Worm (Caenorhabditis elegans) whole organism, young adult: Measurements from ENCODE around the gene F11D11.21.

Source experiments
- B0035.1 ChIP-seq: sonication (generic microtip); optimal IDR thresholded peaks from 2 replicates; lab custom pipeline; 2016; ENCODE audit warnings: missing genetic modification characterization, mild to moderate bottlenecking, missing compliant biosample characterization, missing genotype, missing genetic modification reagents
- B0336.3 ChIP-seq: fragments of 200-800 bp; sonication (Bioruptor generic); IDR thresholded peaks from 2 replicates; pipeline ENCODE4 v1.3.6; 2022; ENCODE audit warnings: missing genetic modification characterization, missing compliant biosample characterization
- C17E4.6 ChIP-seq: fragments of 200-800 bp; sonication (Bioruptor generic); IDR thresholded peaks from 2 replicates; pipeline ENCODE4 v1.3.6; 2022; ENCODE audit warnings: missing genetic modification reagents, missing genetic modification characterization, missing compliant biosample characterization
- F10E7.11 ChIP-seq: sonication (generic microtip); optimal IDR thresholded peaks from 2 replicates; lab custom pipeline; 2017; ENCODE audit warnings: mild to moderate bottlenecking, missing genetic modification characterization, moderate library complexity, missing compliant biosample characterization
- F52B5.7 ChIP-seq: sonication (generic microtip); optimal IDR thresholded peaks from 2 replicates; lab custom pipeline; 2016; ENCODE audit warnings: mild to moderate bottlenecking, missing genetic modification characterization, missing compliant biosample characterization
- F55B11.4 ChIP-seq: sonication (generic microtip); optimal IDR thresholded peaks from 2 replicates; lab custom pipeline; 2016; ENCODE audit warnings: missing compliant biosample characterization, missing genetic modification characterization, borderline replicate concordance; ENCODE audit not compliant: insufficient read depth
- K11D2.4 ChIP-seq: fragments of 200-800 bp; sonication (Bioruptor generic); IDR thresholded peaks from 2 replicates; pipeline ENCODE4 v1.3.6; 2022; ENCODE audit warnings: missing genetic modification reagents, missing genetic modification characterization, missing compliant biosample characterization
- T26A5.8 ChIP-seq: sonication (generic microtip); optimal IDR thresholded peaks from 2 replicates; lab custom pipeline; 2016; ENCODE audit warnings: missing genetic modification characterization, missing compliant biosample characterization
- ZK185.1 ChIP-seq: sonication (generic microtip); optimal IDR thresholded peaks from 2 replicates; lab custom pipeline; 2016; ENCODE audit warnings: mild to moderate bottlenecking, missing genetic modification characterization, missing compliant biosample characterization; ENCODE audit not compliant: poor library complexity, severe bottlenecking
- attf-6 ChIP-seq: fragments of 200-800 bp; sonication (Bioruptor generic); IDR thresholded peaks from 2 replicates; pipeline ENCODE4 v1.3.6; 2022; ENCODE audit warnings: missing genetic modification reagents, missing genetic modification characterization, missing compliant biosample characterization
- bed-1 ChIP-seq: fragments of 200-800 bp; sonication (Bioruptor generic); IDR thresholded peaks from 2 replicates; pipeline ENCODE4 v1.3.6; 2022; ENCODE audit warnings: missing genetic modification reagents, missing genetic modification characterization, missing compliant biosample characterization
- cebp-2 ChIP-seq: fragments of 200-800 bp; sonication (Bioruptor generic); IDR thresholded peaks from 2 replicates; pipeline ENCODE4 v1.3.6; 2022; ENCODE audit warnings: missing genetic modification characterization, missing compliant biosample characterization
- ceh-100 ChIP-seq: fragments of 200-800 bp; sonication (Bioruptor generic); IDR thresholded peaks from 2 replicates; pipeline ENCODE4 v1.3.6; 2022; ENCODE audit warnings: missing genetic modification reagents, missing genetic modification characterization, missing compliant biosample characterization
- ceh-27 ChIP-seq: fragments of 200-800 bp; sonication (Bioruptor generic); optimal IDR thresholded peaks from 2 replicates; lab custom pipeline; 2018; ENCODE audit warnings: mild to moderate bottlenecking, missing genetic modification characterization, moderate library complexity, missing compliant biosample characterization
- ceh-58 ChIP-seq: fragments of 200-800 bp; sonication (Bioruptor generic); IDR thresholded peaks from 2 replicates; pipeline ENCODE4 v1.3.6; 2022; ENCODE audit warnings: missing genetic modification characterization, missing compliant biosample characterization
- dox-1 ChIP-seq: fragments of 200-800 bp; sonication (Bioruptor generic); IDR thresholded peaks from 2 replicates; pipeline ENCODE4 v1.3.6; 2022; ENCODE audit warnings: missing genetic modification reagents, missing genetic modification characterization, missing compliant biosample characterization
- egl-18 ChIP-seq: fragments of 200-800 bp; sonication (Bioruptor generic); IDR thresholded peaks from 2 replicates; pipeline ENCODE4 v1.3.6; 2022; ENCODE audit warnings: missing genetic modification reagents, missing genetic modification characterization, missing compliant biosample characterization
- egrh-3 ChIP-seq: fragments of 200-800 bp; sonication (Bioruptor generic); IDR thresholded peaks from 2 replicates; pipeline ENCODE4 v1.3.6; 2022; ENCODE audit warnings: missing genetic modification reagents, missing genetic modification characterization, missing compliant biosample characterization
- him-1 ChIP-seq: sonication (generic microtip); optimal IDR thresholded peaks from 2 replicates; lab custom pipeline; 2016; ENCODE audit warnings: missing genotype, missing genetic modification reagents, missing genetic modification characterization, missing compliant biosample characterization
- hmg-1.2 ChIP-seq: fragments of 200-800 bp; sonication (Bioruptor generic); IDR thresholded peaks from 2 replicates; pipeline ENCODE4 v1.3.6; 2022; ENCODE audit warnings: missing genetic modification reagents, missing genetic modification characterization, missing compliant biosample characterization
- lin-26 ChIP-seq: fragments of 200-800 bp; sonication (Bioruptor generic); IDR thresholded peaks from 2 replicates; pipeline ENCODE4 v1.3.6; 2022; ENCODE audit warnings: missing genetic modification reagents, missing genetic modification characterization, missing compliant biosample characterization
- lin-35 ChIP-seq, 3 experiments: fragments of 150-350 bp in 2 of 3; sonication (generic microtip) in 1 of 3; optimal IDR thresholded peaks; 2 replicates each; lab custom pipeline; 2014 to 2018; ENCODE audit warnings: missing biosample characterization in 3 of 3, missing genetic modification characterization in 3 of 3, missing genetic modification reagents in 3 of 3
- madf-10 ChIP-seq: sonication (generic microtip); optimal IDR thresholded peaks from 2 replicates; lab custom pipeline; 2016; ENCODE audit warnings: mild to moderate bottlenecking, missing genetic modification characterization, missing compliant biosample characterization
- madf-8 ChIP-seq: fragments of 200-800 bp; sonication (Bioruptor generic); conservative IDR thresholded peaks from 2 replicates; pipeline ENCODE4 v1.3.6; 2022; ENCODE audit warnings: missing genetic modification reagents, missing genetic modification characterization, missing compliant biosample characterization
- mel-28 ChIP-seq: sonication (generic microtip); optimal IDR thresholded peaks from 2 replicates; lab custom pipeline; 2016; ENCODE audit warnings: borderline replicate concordance, mild to moderate bottlenecking, missing genetic modification characterization, missing compliant biosample characterization
- mes-4 ChIP-seq: sonication (generic microtip); optimal IDR thresholded peaks from 2 replicates; lab custom pipeline; 2016; ENCODE audit warnings: missing genotype, missing genetic modification characterization, missing compliant biosample characterization
- nhr-80 ChIP-seq: sonication (generic microtip); optimal IDR thresholded peaks from 2 replicates; lab custom pipeline; 2016; ENCODE audit warnings: missing genetic modification characterization, missing compliant biosample characterization
- nhr-90 ChIP-seq: sonication (generic microtip); optimal IDR thresholded peaks from 2 replicates; lab custom pipeline; 2016; ENCODE audit warnings: missing genotype, mild to moderate bottlenecking, missing genetic modification characterization, missing compliant biosample characterization
- pha-4 ChIP-seq: fragments of 150-350 bp; sonication (generic microtip); optimal IDR thresholded peaks from 2 replicates; lab custom pipeline; 2014; ENCODE audit warnings: missing biosample characterization, missing genetic modification reagents, missing genetic modification characterization
- snpc-1.1 ChIP-seq: sonication (generic microtip); optimal IDR thresholded peaks from 2 replicates; lab custom pipeline; 2017; ENCODE audit warnings: missing genetic modification characterization, mild to moderate bottlenecking, missing compliant biosample characterization, antibody characterized with exemption, moderate library complexity, missing genotype, missing genetic modification reagents; ENCODE audit not compliant: insufficient read depth
- snpc-4 ChIP-seq, 5 experiments: fragments of 150-350 bp in 1 of 5; sonication (generic microtip) in 4 of 5; optimal IDR thresholded peaks; 2 replicates each; lab custom pipeline; 2014 to 2018; ENCODE audit warnings: missing genetic modification characterization in 5 of 5, missing biosample characterization in 3 of 5, antibody characterized with exemption in 2 of 5, mild to moderate bottlenecking in 2 of 5, missing compliant biosample characterization in 2 of 5, missing genotype in 2 of 5, moderate library complexity in 2 of 5, missing genetic modification reagents in 1 of 5
- tbx-9 ChIP-seq: sonication (generic microtip); optimal IDR thresholded peaks from 2 replicates; lab custom pipeline; 2016; ENCODE audit warnings: borderline replicate concordance, missing genetic modification characterization, inconsistent platforms, missing compliant biosample characterization
- unc-62 ChIP-seq: fragments of 150-350 bp; optimal IDR thresholded peaks from 2 replicates; lab custom pipeline; 2014; ENCODE audit warnings: missing biosample characterization, missing genetic modification reagents, missing genetic modification characterization
- ztf-18 ChIP-seq: sonication (generic microtip); optimal IDR thresholded peaks from 2 replicates; lab custom pipeline; 2016; ENCODE audit warnings: missing genotype, mild to moderate bottlenecking, missing genetic modification characterization, missing compliant biosample characterization
- ztf-25 ChIP-seq: fragments of 200-800 bp; sonication (Bioruptor generic); IDR thresholded peaks from 2 replicates; pipeline ENCODE4 v1.3.6; 2022; ENCODE audit warnings: missing genetic modification reagents, missing genetic modification characterization, missing compliant biosample characterization
- ztf-28 ChIP-seq: fragments of 200-800 bp; sonication (Bioruptor generic); IDR thresholded peaks from 2 replicates; pipeline ENCODE4 v1.3.6; 2022; ENCODE audit warnings: missing genetic modification reagents, missing genetic modification characterization, missing compliant biosample characterization

Gene F11D11.21

ce11 chrV:18776245-18776737 lies 25.9 kb upstream of the F11D11.21 start, which contains the start of gene Y17D7B.4 (continued):
- TF ChIP-seq ceh-27, result no peak
- no peak for TF ChIP-seq F55B11.4 (tag; lab: Kevin White, UChicago)
- TF ChIP-seq mes-4 (tag; lab: Kevin White, UChicago), result no peak
- TF ChIP-seq ZK185.1 (tag; lab: Kevin White, UChicago), result no peak
- TF ChIP-seq cebp-2, result no peak
- TF ChIP-seq, all 124 proteins: peak for 0

ce11 chrV:18772761-18773160 lies 22.4 kb upstream of the F11D11.21 start, which contains the start of gene clec-257:
Gene clec-257, plus strand, starts transcription at chrV:18773061.
- TF ChIP-seq snpc-1.1 (tag; lab: Kevin White, UChicago) (no peak), madf-8 (GFP tag; lab: Robert Waterston, UW) (no peak), ceh-100 (no peak), F55B11.4 (tag; lab: Kevin White, UChicago) (no peak), snpc-4 (GFP tag; optimal IDR thresholded peaks at IDR 0.05; lab: Kevin White, UChicago) (no peak), snpc-4 (tag; optimal IDR thresholded peaks at IDR 0.05; lab: Kevin White, UChicago) (no peak), egl-18 (GFP tag; lab: Robert Waterston, UW) (no peak), K11D2.4 (GFP tag; lab: Robert Waterston, UW) (no peak), him-1 (tag; lab: Kevin White, UChicago) (no peak), lin-35 (GFP tag; optimal IDR thresholded peaks at IDR 0.05; lab: Kevin White, UChicago) (no peak), B0035.1 (no peak)
- TF ChIP-seq, all 124 proteins: peak for 0

- no peak for TF ChIP-seq tbx-9 (tag; lab: Kevin White, UChicago)
- no peak for TF ChIP-seq pha-4
- TF ChIP-seq lin-26 (GFP tag; lab: Robert Waterston, UW), result no peak
- TF ChIP-seq dox-1, result no peak
- TF ChIP-seq T26A5.8, result no peak
- no peak for TF ChIP-seq hmg-1.2 (GFP tag; lab: Robert Waterston, UW)
- TF ChIP-seq F10E7.11 (tag; lab: Kevin White, UChicago), result no peak
- no peak for TF ChIP-seq attf-6 (GFP tag; lab: Robert Waterston, UW)
- no peak for TF ChIP-seq ztf-28 (GFP tag; lab: Robert Waterston, UW)
- no peak for TF ChIP-seq bed-1 (GFP tag; lab: Robert Waterston, UW)
- no peak for TF ChIP-seq nhr-80 (tag; lab: Kevin White, UChicago)
- TF ChIP-seq C17E4.6 (GFP tag; lab: Robert Waterston, UW), result no peak
These were observed 21.6 kb upstream of the F11D11.21 start for ce11 chrV:18771804-18772386.

- TF ChIP-seq madf-10, result no peak
- no peak for TF ChIP-seq B0336.3
- no peak for TF ChIP-seq C17E4.6 (GFP tag; lab: Robert Waterston, UW)
- no peak for TF ChIP-seq nhr-90
- TF ChIP-seq ceh-58 (GFP tag; lab: Robert Waterston, UW), result no peak
- TF ChIP-seq F52B5.7 (tag; lab: Kevin White, UChicago), result no peak
- no peak for TF ChIP-seq ceh-27
- TF ChIP-seq mel-28 (tag; lab: Kevin White, UChicago), result no peak
- no peak for TF ChIP-seq ztf-18
- TF ChIP-seq dox-1, result no peak
- no peak for TF ChIP-seq egrh-3 (GFP tag; lab: Robert Waterston, UW)
- no peak for TF ChIP-seq ztf-25
- TF ChIP-seq unc-62 (GFP tag; lab: Kevin White, UChicago), result no peak
These were observed 21.0 kb upstream of the F11D11.21 start, which contains the start of gene clec-256 for ce11 chrV:18771390-18771789. Gene clec-256, plus strand, starts transcription at chrV:18771690.
